Worm (Caenorhabditis elegans) whole organism, young adult: Measurements from ENCODE around the gene ttr-12.
A peak's percentile ranks its signal among the peaks of the same experiment; 100 is the strongest.

ENCODE experiments used
- F39B2.1 ChIP-seq: fragments of 200-800 bp; sonication (Bioruptor generic); IDR thresholded peaks from 2 replicates; pipeline ENCODE4 v1.3.6; 2022; ENCODE audit warnings: missing genetic modification reagents, missing genetic modification characterization, missing compliant biosample characterization
- F55B11.4 ChIP-seq: sonication (generic microtip); optimal IDR thresholded peaks from 2 replicates; lab custom pipeline; 2016; ENCODE audit warnings: missing compliant biosample characterization, missing genetic modification characterization, borderline replicate concordance; ENCODE audit not compliant: insufficient read depth
- K11D2.4 ChIP-seq: fragments of 200-800 bp; sonication (Bioruptor generic); IDR thresholded peaks from 2 replicates; pipeline ENCODE4 v1.3.6; 2022; ENCODE audit warnings: missing genetic modification reagents, missing genetic modification characterization, missing compliant biosample characterization
- Y53G8AR.9 ChIP-seq: fragments of 200-800 bp; sonication (Bioruptor generic); conservative IDR thresholded peaks from 2 replicates; pipeline ENCODE4 v1.3.6; 2022; ENCODE audit warnings: missing genetic modification reagents, missing genetic modification characterization, missing compliant biosample characterization
- Y79H2A.3 ChIP-seq: fragments of 200-800 bp; sonication (Bioruptor generic); conservative IDR thresholded peaks from 2 replicates; pipeline ENCODE4 v1.3.6; 2022; ENCODE audit warnings: missing genetic modification reagents, missing genetic modification characterization, missing compliant biosample characterization
- attf-6 ChIP-seq: fragments of 200-800 bp; sonication (Bioruptor generic); IDR thresholded peaks from 2 replicates; pipeline ENCODE4 v1.3.6; 2022; ENCODE audit warnings: missing genetic modification reagents, missing genetic modification characterization, missing compliant biosample characterization
- dpff-1 ChIP-seq: sonication (generic microtip); optimal IDR thresholded peaks from 2 replicates; lab custom pipeline; 2017; ENCODE audit warnings: mild to moderate bottlenecking, missing genetic modification characterization, missing compliant biosample characterization
- egl-18 ChIP-seq: fragments of 200-800 bp; sonication (Bioruptor generic); IDR thresholded peaks from 2 replicates; pipeline ENCODE4 v1.3.6; 2022; ENCODE audit warnings: missing genetic modification reagents, missing genetic modification characterization, missing compliant biosample characterization
- egrh-3 ChIP-seq: fragments of 200-800 bp; sonication (Bioruptor generic); IDR thresholded peaks from 2 replicates; pipeline ENCODE4 v1.3.6; 2022; ENCODE audit warnings: missing genetic modification reagents, missing genetic modification characterization, missing compliant biosample characterization
- fkh-3 ChIP-seq: sonication (generic microtip); optimal IDR thresholded peaks from 2 replicates; lab custom pipeline; 2016; ENCODE audit warnings: mild to moderate bottlenecking, missing genetic modification characterization, missing compliant biosample characterization
- hlh-26 ChIP-seq: fragments of 200-800 bp; sonication (Bioruptor generic); conservative IDR thresholded peaks from 2 replicates; pipeline ENCODE4 v1.3.6; 2022; ENCODE audit warnings: missing genetic modification reagents, missing genetic modification characterization, missing compliant biosample characterization
- hmg-1.2 ChIP-seq: fragments of 200-800 bp; sonication (Bioruptor generic); IDR thresholded peaks from 2 replicates; pipeline ENCODE4 v1.3.6; 2022; ENCODE audit warnings: missing genetic modification reagents, missing genetic modification characterization, missing compliant biosample characterization
- hmg-20 ChIP-seq: fragments of 200-800 bp; sonication (Bioruptor generic); IDR thresholded peaks from 2 replicates; pipeline ENCODE4 v1.3.6; 2022; ENCODE audit warnings: missing genetic modification reagents, missing genetic modification characterization, missing compliant biosample characterization
- hsf-1 ChIP-seq: fragments of 200-800 bp; sonication (Bioruptor generic); IDR thresholded peaks from 2 replicates; pipeline ENCODE4 v1.3.6; 2022; ENCODE audit warnings: missing genetic modification reagents, missing genetic modification characterization, missing compliant biosample characterization
- lag-1 ChIP-seq: fragments of 200-800 bp; sonication (Bioruptor generic); IDR thresholded peaks from 2 replicates; pipeline ENCODE4 v1.3.6; 2022; ENCODE audit warnings: missing genetic modification reagents, missing genetic modification characterization, missing compliant biosample characterization
- let-607 ChIP-seq, 2 experiments: fragments of 200-800 bp in 1 of 2; sonication (Bioruptor generic) in 1 of 2; sonication (generic microtip) in 1 of 2; optimal IDR thresholded peaks; 2 replicates each; lab custom pipeline; 2016 to 2018; ENCODE audit warnings: mild to moderate bottlenecking in 2 of 2, missing compliant biosample characterization in 2 of 2, missing genetic modification characterization in 2 of 2, moderate library complexity in 2 of 2, missing genotype in 1 of 2
- lsl-1 ChIP-seq: fragments of 200-800 bp; sonication (Bioruptor generic); optimal IDR thresholded peaks from 2 replicates; lab custom pipeline; 2018; ENCODE audit warnings: mild to moderate bottlenecking, missing genetic modification characterization, moderate library complexity, missing compliant biosample characterization
- mcd-1 ChIP-seq: fragments of 200-800 bp; sonication (Bioruptor generic); IDR thresholded peaks from 2 replicates; pipeline ENCODE4 v1.3.6; 2022; ENCODE audit warnings: missing genetic modification reagents, missing genetic modification characterization, missing compliant biosample characterization
- nfya-1 ChIP-seq: sonication (generic microtip); optimal IDR thresholded peaks from 2 replicates; lab custom pipeline; 2017; ENCODE audit warnings: antibody characterized with exemption, missing compliant biosample characterization, missing genetic modification characterization, borderline replicate concordance; ENCODE audit not compliant: insufficient read depth
- nfya-2 ChIP-seq: fragments of 200-800 bp; sonication (Bioruptor generic); IDR thresholded peaks from 2 replicates; pipeline ENCODE4 v1.3.6; 2022; ENCODE audit warnings: missing genetic modification reagents, missing genetic modification characterization, missing compliant biosample characterization
- nhr-179 ChIP-seq: sonication (generic microtip); optimal IDR thresholded peaks from 2 replicates; lab custom pipeline; 2016; ENCODE audit warnings: mild to moderate bottlenecking, missing genetic modification characterization, missing compliant biosample characterization
- pha-4 ChIP-seq: fragments of 150-350 bp; sonication (generic microtip); optimal IDR thresholded peaks from 2 replicates; lab custom pipeline; 2014; ENCODE audit warnings: missing biosample characterization, missing genetic modification reagents, missing genetic modification characterization
- rec-8 ChIP-seq, 2 experiments: sonication (generic microtip); optimal IDR thresholded peaks; 2 replicates each; lab custom pipeline; 2016; ENCODE audit warnings: mild to moderate bottlenecking in 2 of 2, missing genetic modification characterization in 2 of 2, missing genetic modification reagents in 2 of 2, missing genotype in 2 of 2, missing biosample characterization in 1 of 2, missing compliant biosample characterization in 1 of 2, moderate library complexity in 1 of 2
- repo-1 ChIP-seq: sonication (generic microtip); optimal IDR thresholded peaks from 2 replicates; lab custom pipeline; 2017; ENCODE audit warnings: mild to moderate bottlenecking, missing genetic modification characterization, missing compliant biosample characterization
- sea-2 ChIP-seq: fragments of 200-800 bp; sonication (Bioruptor generic); IDR thresholded peaks from 2 replicates; pipeline ENCODE4 v1.3.6; 2022; ENCODE audit warnings: missing genetic modification characterization, missing compliant biosample characterization
- snpc-3.4 ChIP-seq: sonication (generic microtip); optimal IDR thresholded peaks from 2 replicates; lab custom pipeline; 2017; ENCODE audit warnings: missing genetic modification characterization, mild to moderate bottlenecking, missing compliant biosample characterization, antibody characterized with exemption, moderate library complexity, missing genotype, missing genetic modification reagents
- sptf-2 ChIP-seq: fragments of 200-800 bp; sonication (Bioruptor generic); optimal IDR thresholded peaks from 2 replicates; lab custom pipeline; 2018; ENCODE audit warnings: mild to moderate bottlenecking, missing genetic modification characterization, missing compliant biosample characterization
- tbp1 ChIP-seq: fragments of 200-800 bp; sonication (Bioruptor generic); optimal IDR thresholded peaks from 2 replicates; lab custom pipeline; 2018; ENCODE audit warnings: mild to moderate bottlenecking, missing genetic modification characterization, missing compliant biosample characterization
- tlf-1 ChIP-seq: fragments of 200-800 bp; sonication (Bioruptor generic); optimal IDR thresholded peaks from 2 replicates; lab custom pipeline; 2018; ENCODE audit warnings: mild to moderate bottlenecking, missing genetic modification characterization, missing compliant biosample characterization
- unc-130 ChIP-seq: sonication (generic microtip); optimal IDR thresholded peaks from 2 replicates; lab custom pipeline; 2016; ENCODE audit warnings: missing genetic modification reagents, missing genetic modification characterization, missing compliant biosample characterization
- zfh-2 ChIP-seq: fragments of 200-800 bp; sonication (Bioruptor generic); conservative IDR thresholded peaks from 2 replicates; pipeline ENCODE4 v1.3.6; 2022; ENCODE audit warnings: missing genetic modification reagents, missing genetic modification characterization, missing compliant biosample characterization
- ztf-22 ChIP-seq: fragments of 200-800 bp; sonication (Bioruptor generic); optimal IDR thresholded peaks from 2 replicates; lab custom pipeline; 2018; ENCODE audit warnings: mild to moderate bottlenecking, missing genetic modification characterization, moderate library complexity, missing compliant biosample characterization

The ttr-12 gene

ce11 chrV:20605812-20606211 is 2.8 kb downstream of the ttr-12 start:
- TF ChIP-seq zfh-2 (GFP tag; lab: Robert Waterston, UW), result peak; percentile 26; the same call in 1 of the 2 replicates

ce11 chrV:20604606-20605155 is 3.9 kb downstream of the ttr-12 start, which contains the start of gene ttr-57:
ttr-57 (plus strand) TSS chrV:20605105.
- peak; percentile 57; the same call in 1 of the 2 replicates for TF ChIP-seq egrh-3
- no peak for TF ChIP-seq tlf-1 (GFP tag; lab: Kevin White, UChicago)
- no peak for TF ChIP-seq attf-6 (GFP tag; lab: Robert Waterston, UW)
- TF ChIP-seq lsl-1 (GFP tag; lab: Kevin White, UChicago), result no peak
- TF ChIP-seq snpc-3.4, result no peak
- TF ChIP-seq zfh-2 (GFP tag; lab: Robert Waterston, UW), result peak; percentile 84
- TF ChIP-seq tbp1 (GFP tag; lab: Kevin White, UChicago), result no peak

ce11 chrV:20603014-20603413 is 5.6 kb downstream of the ttr-12 start, which contains the start of gene ttr-11:
ttr-11 (plus strand) TSS chrV:20603314.
- no peak for TF ChIP-seq fkh-3 (tag; lab: Kevin White, UChicago)
- TF ChIP-seq nhr-179, result no peak
- no peak for TF ChIP-seq sea-2 (GFP tag; lab: Robert Waterston, UW)
- TF ChIP-seq unc-130 (GFP tag; lab: Kevin White, UChicago), result no peak
- no peak for TF ChIP-seq hmg-20 (GFP tag; lab: Robert Waterston, UW)
- no peak for TF ChIP-seq hmg-1.2 (GFP tag; lab: Robert Waterston, UW)

- TF ChIP-seq zfh-2 (GFP tag; lab: Robert Waterston, UW), result peak; percentile 55; the same call in 1 of the 2 replicates
- TF ChIP-seq hlh-26 (GFP tag; lab: Robert Waterston, UW), result no peak
- TF ChIP-seq hmg-20 (GFP tag; lab: Robert Waterston, UW), result no peak
- 0 out of 2 replicates have a peak, but pooled peaks have one; percentile 75 for TF ChIP-seq lag-1
- no peak for TF ChIP-seq sptf-2 (GFP tag; lab: Kevin White, UChicago)
- TF ChIP-seq F39B2.1, result no peak
- TF ChIP-seq rec-8 (tag; optimal IDR thresholded peaks at IDR 0.05; lab: Kevin White, UChicago), result no peak
- TF ChIP-seq nfya-2 (GFP tag; lab: Robert Waterston, UW), result no peak
- TF ChIP-seq pha-4 (tag; lab: Kevin White, UChicago), result no peak
Measured at ce11 chrV:20600704-20601103, 7.9 kb downstream of the ttr-12 start.

- TF ChIP-seq hsf-1 (GFP tag; lab: Robert Waterston, UW) (no peak), ztf-22 (GFP tag; lab: Kevin White, UChicago) (no peak), lsl-1 (GFP tag; lab: Kevin White, UChicago) (no peak), Y53G8AR.9 (GFP tag; lab: Robert Waterston, UW) (no peak), dpff-1 (tag; lab: Kevin White, UChicago) (no peak), egl-18 (no peak), sptf-2 (GFP tag; lab: Kevin White, UChicago) (no peak), mcd-1 (GFP tag; lab: Robert Waterston, UW) (no peak), Y79H2A.3 (GFP tag; lab: Robert Waterston, UW) (no peak), let-607 (tag; optimal IDR thresholded peaks at IDR 0.05; lab: Kevin White, UChicago) (no peak), K11D2.4 (no peak), nfya-1 (tag; lab: Kevin White, UChicago) (no peak), repo-1 (tag; lab: Kevin White, UChicago) (no peak), F55B11.4 (no peak), nhr-179 (no peak)
Measured at ce11 chrV:20599795-20600194, 8.8 kb downstream of the ttr-12 start, which contains the start of gene col-163. col-163 (plus strand) TSS chrV:20600095.
